Fruit fly (Drosophila melanogaster): Measurements from ENCODE around the gene CG4074.

dm6 chr3L:20761482-20761881 lies 7.8 kb downstream of the CG4074 start:
- no peak for TF ChIP-seq rn (GFP tag; IDR thresholded peaks at IDR 0.05)
- no peak for TF ChIP-seq CG17806 (tag; optimal IDR thresholded peaks at IDR 0.05)
- TF ChIP-seq CG9948 (tag; optimal IDR thresholded peaks at IDR 0.05): no peak
- no peak for TF ChIP-seq CG14655 (GFP tag; optimal IDR thresholded peaks at IDR 0.05)
- no peak for TF ChIP-seq CG15710 (tag; optimal IDR thresholded peaks at IDR 0.05)
- TF ChIP-seq EcR (GFP tag; optimal IDR thresholded peaks at IDR 0.05): no peak
- no peak for TF ChIP-seq CG34367 (tag; optimal IDR thresholded peaks at IDR 0.05)
- TF ChIP-seq fd96Ca (GFP tag; IDR thresholded peaks at IDR 0.05): no peak
- no peak for TF ChIP-seq Pif1B (GFP tag; optimal IDR thresholded peaks at IDR 0.05)

Measured in whole organism, pupa.